Worm (Caenorhabditis elegans) whole organism, L1 larva: Measurements from ENCODE around the gene pxf-1.

Experiments
- F16B12.6 ChIP-seq: fragments of 150-350 bp; optimal IDR thresholded peaks from 2 replicates; lab custom pipeline; 2014; ENCODE audit warnings: missing biosample characterization, missing genetic modification characterization
- Y116A8C.19 ChIP-seq: sonication (generic microtip); optimal IDR thresholded peaks from 2 replicates; lab custom pipeline; 2016; ENCODE audit warnings: missing compliant biosample characterization, missing genetic modification characterization, borderline replicate concordance
- aly-2 ChIP-seq: fragments of 150-350 bp; optimal IDR thresholded peaks from 2 replicates; lab custom pipeline; 2014; ENCODE audit warnings: missing biosample characterization, missing genetic modification characterization
- blmp-1 ChIP-seq: fragments of 150-350 bp; optimal IDR thresholded peaks from 2 replicates; lab custom pipeline; 2014; ENCODE audit warnings: missing biosample characterization, missing genetic modification characterization
- dpl-1 ChIP-seq, 3 experiments: fragments of 150-350 bp in 2 of 3; sonication (generic microtip) in 1 of 3; optimal IDR thresholded peaks; 2 replicates each; lab custom pipeline; 2014 to 2017; ENCODE audit warnings: missing biosample characterization in 3 of 3, missing genetic modification characterization in 3 of 3, missing genetic modification reagents in 3 of 3
- lin-13 ChIP-seq: fragments of 150-350 bp; optimal IDR thresholded peaks from 2 replicates; lab custom pipeline; 2014; ENCODE audit warnings: missing biosample characterization, missing genetic modification reagents, missing genetic modification characterization
- nhr-11 ChIP-seq: fragments of 150-350 bp; optimal IDR thresholded peaks from 2 replicates; lab custom pipeline; 2014; ENCODE audit warnings: missing biosample characterization, missing genetic modification characterization
- nhr-237 ChIP-seq: fragments of 150-350 bp; optimal IDR thresholded peaks from 2 replicates; lab custom pipeline; 2014; ENCODE audit warnings: missing biosample characterization, missing genetic modification characterization
- nhr-76 ChIP-seq: sonication (generic microtip); optimal IDR thresholded peaks from 2 replicates; lab custom pipeline; 2017; ENCODE audit warnings: missing biosample characterization, missing genetic modification characterization
- pqm-1 ChIP-seq: sonication (generic microtip); optimal IDR thresholded peaks from 3 replicates; lab custom pipeline; 2017; ENCODE audit warnings: missing biosample characterization, missing genetic modification characterization
- snpc-4 ChIP-seq: fragments of 150-350 bp; optimal IDR thresholded peaks from 2 replicates; lab custom pipeline; 2014; ENCODE audit warnings: missing biosample characterization, missing genetic modification characterization
- zag-1 ChIP-seq: fragments of 150-350 bp; optimal IDR thresholded peaks from 2 replicates; lab custom pipeline; 2014; ENCODE audit warnings: missing biosample characterization, missing genetic modification characterization
- ztf-11 ChIP-seq, 2 experiments: sonication (generic microtip); optimal IDR thresholded peaks; 2 replicates each; lab custom pipeline; 2016 to 2017; ENCODE audit warnings: missing genetic modification characterization in 2 of 2, missing biosample characterization in 1 of 2, missing compliant biosample characterization in 1 of 2

DNA sequence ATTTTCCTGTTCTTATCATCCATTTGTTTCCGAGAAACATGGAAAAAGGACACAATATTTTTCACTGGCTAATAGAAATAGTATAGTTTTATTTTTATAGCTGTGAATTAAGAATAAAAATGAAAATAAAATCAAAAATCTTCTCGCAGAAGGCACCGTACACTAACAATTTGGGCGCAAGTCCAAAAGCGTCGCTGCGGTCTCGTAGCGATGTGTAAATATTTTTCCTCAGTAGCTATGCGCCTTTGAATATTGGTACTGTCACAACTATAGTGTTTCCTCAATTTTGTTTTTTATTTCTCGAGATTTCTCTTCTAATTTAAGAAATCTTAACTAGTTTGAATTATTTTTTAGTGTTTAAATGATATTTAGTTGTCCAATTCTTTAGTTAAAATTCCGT is 17.1 kb downstream of the pxf-1 start:
- TF ChIP-seq Y116A8C.19 (tag; lab: Kevin White, UChicago) (no peak), zag-1 (tag; lab: Kevin White, UChicago) (no peak), pqm-1 (tag; lab: Kevin White, UChicago) (no peak), nhr-237 (no peak), ztf-11 (tag; optimal IDR thresholded peaks at IDR 0.05; lab: Kevin White, UChicago) (no peak), blmp-1 (no peak), F16B12.6 (tag; lab: Kevin White, UChicago) (no peak), aly-2 (tag; lab: Kevin White, UChicago) (no peak), snpc-4 (tag; lab: Kevin White, UChicago) (no peak), nhr-76 (tag; lab: Kevin White, UChicago) (no peak), nhr-11 (tag; lab: Kevin White, UChicago) (no peak), lin-13 (GFP tag; lab: Kevin White, UChicago) (no peak), dpl-1 (GFP tag; optimal IDR thresholded peaks at IDR 0.05; lab: Kevin White, UChicago) (no peak)
